Fruit fly (Drosophila melanogaster) whole organism, embryonic: Measurements from ENCODE around the gene cv-c.
A peak's percentile ranks its signal among the peaks of the same experiment; 100 is the strongest.

ENCODE experiments used
- B-H2 ChIP-seq: fragments of 200-800 bp; sonication (Bioruptor generic); optimal IDR thresholded peaks from 2 replicates; lab custom pipeline; 2018; ENCODE audit warnings: missing biosample characterization, mild to moderate bottlenecking, missing genetic modification characterization
- CG10267 ChIP-seq: fragments of 200-800 bp; sonication (Bioruptor generic); optimal IDR thresholded peaks from 2 replicates; lab custom pipeline; 2018; ENCODE audit warnings: missing biosample characterization, mild to moderate bottlenecking, missing genetic modification characterization, moderate library complexity
- CG1233 ChIP-seq: fragments of 200-800 bp; sonication (Bioruptor generic); optimal IDR thresholded peaks from 4 replicates; lab custom pipeline; 2018; ENCODE audit warnings: missing biosample characterization, mild to moderate bottlenecking, missing genetic modification characterization
- CG14710 ChIP-seq: fragments of 200-800 bp; sonication (Bioruptor generic); optimal IDR thresholded peaks from 3 replicates; lab custom pipeline; 2019; ENCODE audit warnings: missing biosample characterization, mild to moderate bottlenecking, missing genetic modification characterization, moderate library complexity
- CG1602 ChIP-seq: fragments of 200-800 bp; sonication (Bioruptor generic); optimal IDR thresholded peaks from 3 replicates; lab custom pipeline; 2016; ENCODE audit warnings: missing biosample characterization, missing genetic modification characterization
- CG17186 ChIP-seq: fragments of 200-800 bp; sonication (Bioruptor generic); optimal IDR thresholded peaks from 3 replicates; lab custom pipeline; 2017; ENCODE audit warnings: missing biosample characterization, missing genetic modification reagents, missing genetic modification characterization
- CG17328 ChIP-seq: fragments of 200-800 bp; sonication (Bioruptor generic); IDR thresholded peaks from 2 replicates; pipeline ENCODE4 v1.3.6; 2022; ENCODE audit warnings: missing biosample characterization, missing genetic modification characterization
- CG17385 ChIP-seq: fragments of 200-800 bp; sonication (Bioruptor generic); optimal IDR thresholded peaks from 3 replicates; lab custom pipeline; 2018; ENCODE audit warnings: missing biosample characterization, mild to moderate bottlenecking, missing genetic modification characterization
- CG17829 ChIP-seq: fragments of 200-800 bp; optimal IDR thresholded peaks from 2 replicates; lab custom pipeline; 2019; ENCODE audit warnings: missing biosample characterization, mild to moderate bottlenecking, missing genetic modification characterization, moderate library complexity
- CG18262 ChIP-seq: fragments of 200-800 bp; optimal IDR thresholded peaks from 3 replicates; lab custom pipeline; 2019; ENCODE audit warnings: missing biosample characterization, mild to moderate bottlenecking, missing genetic modification characterization, moderate library complexity
- CG2202 ChIP-seq: fragments of 200-800 bp; sonication (Bioruptor generic); optimal IDR thresholded peaks from 2 replicates; lab custom pipeline; 2018; ENCODE audit warnings: missing biosample characterization, mild to moderate bottlenecking, missing genetic modification characterization
- CG2875 ChIP-seq: fragments of 200-800 bp; sonication (Bioruptor generic); optimal IDR thresholded peaks from 2 replicates; lab custom pipeline; 2017; ENCODE audit warnings: missing biosample characterization, mild to moderate bottlenecking, missing genetic modification characterization, missing genetic modification reagents
- CG3407 ChIP-seq: fragments of 200-800 bp; sonication (Bioruptor generic); optimal IDR thresholded peaks from 2 replicates; lab custom pipeline; 2018; ENCODE audit warnings: missing biosample characterization, mild to moderate bottlenecking, missing genetic modification characterization
- CG4404 ChIP-seq: fragments of 200-800 bp; sonication (Bioruptor generic); IDR thresholded peaks from 2 replicates; pipeline ENCODE4 v1.3.6; 2022; ENCODE audit warnings: missing biosample characterization, missing genetic modification characterization
- CG4730 ChIP-seq: fragments of 200-800 bp; sonication (Bioruptor generic); IDR thresholded peaks from 2 replicates; pipeline ENCODE4 v1.3.6; 2022; ENCODE audit warnings: missing biosample characterization, missing genetic modification characterization
- CG7556 ChIP-seq: fragments of 200-800 bp; sonication (Bioruptor generic); optimal IDR thresholded peaks from 2 replicates; lab custom pipeline; 2017; ENCODE audit warnings: missing biosample characterization, mild to moderate bottlenecking, missing genetic modification characterization
- CG7745 ChIP-seq: fragments of 200-800 bp; sonication (Bioruptor generic); optimal IDR thresholded peaks from 2 replicates; lab custom pipeline; 2018; ENCODE audit warnings: missing biosample characterization, mild to moderate bottlenecking, missing genetic modification characterization, moderate library complexity
- CG7839 ChIP-seq: fragments of 200-800 bp; sonication (Bioruptor generic); optimal IDR thresholded peaks from 3 replicates; lab custom pipeline; 2018; ENCODE audit warnings: missing biosample characterization, mild to moderate bottlenecking, missing genetic modification characterization, moderate library complexity
- D ChIP-seq, 2 experiments: fragments of 200-800 bp in 1 of 2; fragments of >200 bp in 1 of 2; sonication (Bioruptor generic) in 1 of 2; optimal IDR thresholded peaks; 2 replicates in 1 of 2; 3 replicates in 1 of 2; lab custom pipeline; 2017; ENCODE audit warnings: mild to moderate bottlenecking in 1 of 2, missing biosample characterization in 1 of 2, missing genetic modification characterization in 1 of 2, missing genetic modification reagents in 1 of 2
- D19A ChIP-seq: fragments of 200-800 bp; optimal IDR thresholded peaks from 3 replicates; lab custom pipeline; 2019; ENCODE audit warnings: missing biosample characterization, mild to moderate bottlenecking, missing genetic modification characterization, moderate library complexity
- Ets97D ChIP-seq: fragments of 200-800 bp; sonication (Bioruptor generic); optimal IDR thresholded peaks from 3 replicates; lab custom pipeline; 2016; ENCODE audit warnings: missing biosample characterization, missing genetic modification characterization
- H15 ChIP-seq: fragments of 200-800 bp; sonication (Bioruptor generic); IDR thresholded peaks from 3 replicates; pipeline ENCODE4 v1.3.6; 2022; ENCODE audit warnings: missing biosample characterization, missing genetic modification characterization
- HLH3B ChIP-seq: fragments of 200-800 bp; sonication (Bioruptor generic); IDR thresholded peaks from 2 replicates; pipeline ENCODE4 v1.3.6; 2022; ENCODE audit warnings: missing biosample characterization, missing genetic modification characterization
- Hsf ChIP-seq: fragments of 200-800 bp; sonication (Bioruptor generic); optimal IDR thresholded peaks from 3 replicates; lab custom pipeline; 2016; ENCODE audit warnings: missing biosample characterization, missing genetic modification characterization
- MTF-1 ChIP-seq: fragments of 200-800 bp; sonication (Bioruptor generic); optimal IDR thresholded peaks from 2 replicates; lab custom pipeline; 2018; ENCODE audit warnings: missing biosample characterization, mild to moderate bottlenecking, missing genetic modification characterization, borderline replicate concordance
- Med ChIP-seq: fragments of 200-800 bp; sonication (Bioruptor generic); peaks from one replicate; lab custom pipeline; 2016; ENCODE audit warnings: missing biosample characterization, missing genetic modification characterization, mild to moderate bottlenecking, inconsistent platforms, moderate library complexity
- Xbp1 ChIP-seq: fragments of 200-800 bp; sonication (Bioruptor generic); optimal IDR thresholded peaks from 3 replicates; lab custom pipeline; 2016; ENCODE audit warnings: missing biosample characterization, mild to moderate bottlenecking, missing genetic modification characterization
- Xrp1 ChIP-seq: fragments of 200-800 bp; sonication (Bioruptor generic); IDR thresholded peaks from 2 replicates; pipeline ENCODE4 v1.3.6; 2022; ENCODE audit warnings: missing biosample characterization, missing genetic modification characterization
- az2 ChIP-seq: fragments of 200-800 bp; sonication (Bioruptor generic); optimal IDR thresholded peaks from 3 replicates; lab custom pipeline; 2016; ENCODE audit warnings: missing biosample characterization, missing genetic modification characterization
- bcd ChIP-seq: fragments of 200-800 bp; sonication (Bioruptor generic); optimal IDR thresholded peaks from 2 replicates; lab custom pipeline; 2017; ENCODE audit warnings: missing biosample characterization, mild to moderate bottlenecking, missing genetic modification characterization
- bsh ChIP-seq, 2 experiments: fragments of 200-800 bp; sonication (Bioruptor generic); optimal IDR thresholded peaks; 2 replicates each; lab custom pipeline; 2017 to 2018; ENCODE audit warnings: mild to moderate bottlenecking in 2 of 2, missing biosample characterization in 2 of 2, missing genetic modification characterization in 2 of 2, moderate library complexity in 1 of 2
- chif ChIP-seq, 2 experiments: fragments of 200-800 bp; sonication (Bioruptor generic); optimal IDR thresholded peaks; 3 replicates each; lab custom pipeline; 2016; ENCODE audit warnings: missing biosample characterization in 2 of 2, missing genetic modification characterization in 2 of 2
- croc ChIP-seq: fragments of 200-800 bp; sonication (Bioruptor generic); conservative IDR thresholded peaks from 3 replicates; pipeline ENCODE4 v1.3.6; 2022; ENCODE audit warnings: missing biosample characterization, missing genetic modification characterization
- dmrt99B ChIP-seq: fragments of 200-800 bp; sonication (Bioruptor generic); optimal IDR thresholded peaks from 2 replicates; lab custom pipeline; 2018; ENCODE audit warnings: missing biosample characterization, mild to moderate bottlenecking, missing genetic modification characterization, moderate library complexity
- esg ChIP-seq: fragments of 200-800 bp; sonication (Bioruptor generic); conservative IDR thresholded peaks from 2 replicates; pipeline ENCODE4 v1.3.6; 2022; ENCODE audit warnings: missing biosample characterization, missing genetic modification characterization
- fru ChIP-seq: fragments of >200 bp; optimal IDR thresholded peaks from 2 replicates; lab custom pipeline; 2017
- gsb-n ChIP-seq: fragments of 200-800 bp; sonication (Bioruptor generic); optimal IDR thresholded peaks from 3 replicates; lab custom pipeline; 2018; ENCODE audit warnings: missing biosample characterization, mild to moderate bottlenecking, missing genetic modification characterization
- jing ChIP-seq: fragments of 200-800 bp; sonication (Bioruptor generic); optimal IDR thresholded peaks from 2 replicates; lab custom pipeline; 2018; ENCODE audit warnings: missing biosample characterization, mild to moderate bottlenecking, missing genetic modification characterization
- lmd ChIP-seq: fragments of 200-800 bp; sonication (Bioruptor generic); IDR thresholded peaks from 2 replicates; pipeline ENCODE4 v1.3.6; 2022; ENCODE audit warnings: missing biosample characterization, missing genetic modification characterization
- nerfin-1 ChIP-seq: fragments of 200-800 bp; sonication (Bioruptor generic); optimal IDR thresholded peaks from 3 replicates; lab custom pipeline; 2019; ENCODE audit warnings: missing biosample characterization, mild to moderate bottlenecking, missing genetic modification characterization, moderate library complexity
- p53 ChIP-seq: fragments of 200-800 bp; sonication (Bioruptor generic); optimal IDR thresholded peaks from 2 replicates; lab custom pipeline; 2016; ENCODE audit warnings: missing biosample characterization, missing genetic modification characterization
- prd ChIP-seq, 3 experiments: fragments of >200 bp in 2 of 3; fragments of 200-800 bp in 1 of 3; sonication (Bioruptor generic) in 1 of 3; optimal IDR thresholded peaks in 2 of 3; IDR thresholded peaks in 1 of 3; 2 replicates in 2 of 3; 3 replicates in 1 of 3; pipeline versions ENCODE4 v1.3.6 to Lab custom; 2017 to 2022; ENCODE audit warnings: missing biosample characterization in 1 of 3, missing genetic modification characterization in 1 of 3
- psq ChIP-seq: fragments of 200-800 bp; sonication (Bioruptor generic); optimal IDR thresholded peaks from 2 replicates; lab custom pipeline; 2017; ENCODE audit warnings: missing biosample characterization, missing genetic modification characterization
- sens ChIP-seq: fragments of 200-800 bp; sonication (Bioruptor generic); peaks from one replicate; lab custom pipeline; 2016; ENCODE audit warnings: missing biosample characterization, missing genetic modification characterization
- slp2 ChIP-seq: fragments of 200-800 bp; sonication (Bioruptor generic); optimal IDR thresholded peaks from 2 replicates; lab custom pipeline; 2016; ENCODE audit warnings: missing biosample characterization, missing genetic modification characterization
- tio ChIP-seq: fragments of 200-800 bp; sonication (Bioruptor generic); optimal IDR thresholded peaks from 2 replicates; lab custom pipeline; 2017; ENCODE audit warnings: missing biosample characterization, missing genetic modification characterization, inconsistent platforms
- tll ChIP-seq, 2 experiments: fragments of 200-800 bp in 1 of 2; fragments of >200 bp in 1 of 2; sonication (Bioruptor generic) in 1 of 2; optimal IDR thresholded peaks; 2 replicates each; lab custom pipeline; 2017 to 2019; ENCODE audit warnings: missing biosample characterization in 2 of 2, missing genetic modification characterization in 2 of 2, mild to moderate bottlenecking in 1 of 2, moderate library complexity in 1 of 2
- tup ChIP-seq: fragments of 200-800 bp; sonication (Bioruptor generic); optimal IDR thresholded peaks from 2 replicates; lab custom pipeline; 2016; ENCODE audit warnings: missing biosample characterization, mild to moderate bottlenecking, missing genetic modification characterization, moderate library complexity
- unpg ChIP-seq: fragments of 200-800 bp; sonication (Bioruptor generic); optimal IDR thresholded peaks from 3 replicates; lab custom pipeline; 2018; ENCODE audit warnings: missing biosample characterization, mild to moderate bottlenecking, missing genetic modification characterization, moderate library complexity

cv-c gene

DNA sequence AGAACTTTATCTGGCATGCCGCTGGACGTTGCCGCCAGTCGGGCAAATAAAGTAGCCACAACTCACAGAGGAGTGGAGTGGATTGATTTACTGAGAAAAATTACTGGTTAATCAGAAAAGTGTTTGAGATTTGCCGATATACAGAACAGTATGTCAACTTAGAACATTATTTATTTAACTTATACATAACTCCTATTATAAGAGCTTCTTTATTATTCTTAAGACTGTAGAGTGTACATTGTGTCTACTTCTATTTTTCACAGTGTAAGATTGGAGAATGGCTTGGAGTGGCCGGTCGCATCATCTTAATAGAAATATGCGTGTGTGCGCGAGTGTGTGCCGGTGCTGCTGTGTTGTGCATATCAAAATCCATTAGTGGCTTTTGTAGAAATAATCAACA is 10.9 kb downstream of the cv-c start (continued):
- TF ChIP-seq az2 (GFP tag; lab: Kevin White, UChicago) (peak; percentile 57), CG7839 (tag; lab: Kevin White, UChicago) (peak; percentile 37), B-H2 (GFP tag; lab: Kevin White, UChicago) (no peak), Xrp1 (GFP tag; lab: Robert Waterston, UW) (peak; percentile 71), unpg (GFP tag; lab: Kevin White, UChicago) (peak; percentile 65), Ets97D (no peak), esg (0 out of 2 replicates have a peak, but pooled peaks have one; percentile 31), bsh (GFP tag; optimal IDR thresholded peaks at IDR 0.05; lab: Kevin White, UChicago) (peak; percentile 52 to 82), CG14710 (peak; percentile 53), fru (lab: Kevin White, UChicago) (no peak), chif (GFP tag; optimal IDR thresholded peaks at IDR 0.05; lab: Kevin White, UChicago) (peak in 1 of 2 experiments; percentile 66), nerfin-1 (tag; lab: Kevin White, UChicago) (peak; percentile 11), CG2875 (GFP tag; lab: Kevin White, UChicago) (peak; percentile 8), CG18262 (peak; percentile 61), CG10267 (tag; lab: Kevin White, UChicago) (peak; percentile 47), CG7745 (tag; lab: Kevin White, UChicago) (no peak), sens (GFP tag; lab: Kevin White, UChicago) (peak; percentile 93), psq (GFP tag; lab: Kevin White, UChicago) (no peak), CG17328 (GFP tag; lab: Robert Waterston, UW) (peak; percentile 68), slp2 (GFP tag; lab: Kevin White, UChicago) (peak; percentile 1), CG17385 (GFP tag; lab: Kevin White, UChicago) (peak; percentile 23), D19A (tag; lab: Kevin White, UChicago) (peak; percentile 49), MTF-1 (no peak), p53 (no peak), dmrt99B (tag; lab: Kevin White, UChicago) (peak; percentile 41), CG4730 (no peak), CG7556 (GFP tag; lab: Kevin White, UChicago) (peak; percentile 4), HLH3B (GFP tag; lab: Robert Waterston, UW) (no peak; the same call in 1 of the 2 replicates), CG3407 (GFP tag; lab: Kevin White, UChicago) (peak; percentile 35), tll (GFP tag; optimal IDR thresholded peaks at IDR 0.05; lab: Kevin White, UChicago) (no peak), Med (GFP tag; lab: Kevin White, UChicago) (peak; percentile 81), Xbp1 (peak; percentile 36), CG17186 (GFP tag; lab: Kevin White, UChicago) (no peak), croc (GFP tag; lab: Robert Waterston, UW) (no peak), CG2202 (peak; percentile 51), tio (GFP tag; lab: Kevin White, UChicago) (peak; percentile 29), gsb-n (tag; lab: Kevin White, UChicago) (peak; percentile 42), jing (GFP tag; lab: Kevin White, UChicago) (peak; percentile 47), tup (no peak), D (optimal IDR thresholded peaks at IDR 0.05; lab: Kevin White, UChicago) (no peak), D (GFP tag; optimal IDR thresholded peaks at IDR 0.05; lab: Kevin White, UChicago) (no peak), Hsf (GFP tag; lab: Kevin White, UChicago) (peak; percentile 55), H15 (0 out of 3 replicates have a peak, but pooled peaks have one; percentile 27), lmd (GFP tag; lab: Robert Waterston, UW) (no peak), CG17829 (peak; percentile 49), CG1602 (GFP tag; lab: Kevin White, UChicago) (peak; percentile 50), bcd (GFP tag; lab: Kevin White, UChicago) (no peak), CG4404 (GFP tag; lab: Robert Waterston, UW) (0 out of 2 replicates have a peak, but pooled peaks have one; percentile 23), CG1233 (no peak), prd (optimal IDR thresholded peaks at IDR 0.05; lab: Kevin White, UChicago) (no peak), prd (GFP tag; IDR thresholded peaks at IDR 0.05; lab: Robert Waterston, UW) (peak; percentile 57; the same call in 2 of the 3 replicates)
